Fruit fly (Drosophila melanogaster): ENCODE measurements around the gene sgl.
A peak's percentile ranks its signal among the peaks of the same experiment; 100 is the strongest.

Gene sgl

DNA sequence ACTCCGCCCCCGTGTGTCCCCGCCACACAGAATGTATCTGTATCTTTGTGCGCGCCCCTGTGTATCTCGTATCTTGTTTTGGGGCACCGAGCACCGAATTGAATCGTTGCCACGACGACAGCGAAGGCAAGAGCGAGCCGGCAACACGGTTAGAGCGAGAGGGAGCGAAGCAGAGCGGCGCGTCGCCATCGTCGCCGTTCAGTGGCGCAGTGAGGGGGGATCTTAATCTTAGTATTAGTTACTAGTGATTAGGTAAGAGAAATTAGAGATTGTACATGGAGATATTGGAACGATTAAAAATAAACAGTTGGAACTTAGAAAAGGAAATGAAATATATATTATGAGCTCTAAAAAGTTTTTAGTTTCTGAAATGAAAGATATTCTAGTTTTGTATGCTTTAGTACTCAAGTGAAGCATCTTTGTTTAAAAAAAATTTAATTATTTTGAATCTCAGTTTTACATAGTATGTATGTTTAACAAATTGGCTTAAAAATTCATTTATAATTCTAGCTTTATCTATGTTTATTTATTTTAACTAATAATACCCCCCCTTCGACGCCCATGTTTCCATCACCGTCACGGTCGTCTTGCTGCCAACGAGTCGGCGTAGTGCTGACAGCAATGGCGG, 24.5 kb upstream of the sgl start (continued):
- TF ChIP-seq CG13775 (GFP tag; optimal IDR thresholded peaks at IDR 0.05) (peak; percentile 91), CG7745 (tag; optimal IDR thresholded peaks at IDR 0.05) (no peak), CG16815 (GFP tag; optimal IDR thresholded peaks at IDR 0.05) (peak; percentile 92), CG17361 (GFP tag; IDR thresholded peaks at IDR 0.05) (peak; percentile 100), CkIIα-i1 (GFP tag; IDR thresholded peaks at IDR 0.05) (no peak), jumu (GFP tag; optimal IDR thresholded peaks at IDR 0.05) (peak; percentile 59), Bgb (GFP tag; IDR thresholded peaks at IDR 0.05; ENCODE audit: partially characterized antibody) (no peak; the same call in 1 of the 2 replicates), CG11093 (GFP tag; IDR thresholded peaks at IDR 0.05) (peak; percentile 81), ranshi (GFP tag; IDR thresholded peaks at IDR 0.05) (peak; percentile 83; the same call in 1 of the 2 replicates), Ada2b (GFP tag; IDR thresholded peaks at IDR 0.05) (peak; percentile 65), otp (GFP tag; IDR thresholded peaks at IDR 0.05) (0 out of 3 replicates have a peak, but pooled peaks have one; percentile 19), Poxn (GFP tag; IDR thresholded peaks at IDR 0.05) (peak; percentile 63), ems (GFP tag; optimal IDR thresholded peaks at IDR 0.05) (peak; percentile 57), CG15696 (tag; optimal IDR thresholded peaks at IDR 0.05) (peak; percentile 92), Rx (GFP tag; IDR thresholded peaks at IDR 0.05) (peak; percentile 38; the same call in 1 of the 2 replicates), CG30403 (GFP tag; optimal IDR thresholded peaks at IDR 0.05) (peak; percentile 95), CG5245 (GFP tag; optimal IDR thresholded peaks at IDR 0.05) (peak; percentile 53), Hmr (GFP tag; optimal IDR thresholded peaks at IDR 0.05) (peak; percentile 91), scrt (GFP tag; optimal IDR thresholded peaks at IDR 0.05) (peak; percentile 85), E2f2 (GFP tag; IDR thresholded peaks at IDR 0.05) (peak; percentile 63; the same call in 1 of the 2 replicates), D (optimal IDR thresholded peaks at IDR 0.05) (no peak), D (GFP tag; optimal IDR thresholded peaks at IDR 0.05) (peak; percentile 96), CG1529 (GFP tag; optimal IDR thresholded peaks at IDR 0.05) (peak; percentile 72), CG10959 (GFP tag; IDR thresholded peaks at IDR 0.05) (peak; percentile 56; the same call in 1 of the 2 replicates), CG5180 (GFP tag; optimal IDR thresholded peaks at IDR 0.05) (peak; percentile 88), CG1603 (tag; optimal IDR thresholded peaks at IDR 0.05) (peak; percentile 51), CG9215 (GFP tag; IDR thresholded peaks at IDR 0.05) (peak; percentile 91), BEAF-32 (GFP tag; optimal IDR thresholded peaks at IDR 0.05) (no peak), dimm (GFP tag; IDR thresholded peaks at IDR 0.05) (0 out of 2 replicates have a peak, but pooled peaks have one; percentile 20), peb (GFP tag; IDR thresholded peaks at IDR 0.05) (no peak; the same call in none of the 2 replicates), CG12219 (GFP tag; optimal IDR thresholded peaks at IDR 0.05) (peak; percentile 32), CG7271 (tag; optimal IDR thresholded peaks at IDR 0.05) (no peak), ind (GFP tag; optimal IDR thresholded peaks at IDR 0.05) (peak; percentile 89), gfzf (GFP tag; optimal IDR thresholded peaks at IDR 0.05) (no peak), fd102C (GFP tag; optimal IDR thresholded peaks at IDR 0.05) (no peak), YL-1 (GFP tag; optimal IDR thresholded peaks at IDR 0.05) (peak; percentile 48), CG4617 (GFP tag; optimal IDR thresholded peaks at IDR 0.05; ENCODE audit: borderline replicate concordance) (peak; percentile 46), Ptx1 (GFP tag; IDR thresholded peaks at IDR 0.05) (peak; percentile 91), TFAM (GFP tag; optimal IDR thresholded peaks at IDR 0.05) (peak; percentile 57), CG33557 (GFP tag; optimal IDR thresholded peaks at IDR 0.05) (peak; percentile 87), CG10431 (GFP tag; optimal IDR thresholded peaks at IDR 0.05) (peak; percentile 65), CG11247 (GFP tag; IDR thresholded peaks at IDR 0.05) (peak; percentile 68), CG13287 (GFP tag; IDR thresholded peaks at IDR 0.05; ENCODE audit: partially characterized antibody) (no peak; the same call in 1 of the 2 replicates), Dip2 (GFP tag; IDR thresholded peaks at IDR 0.05) (no peak), Mad (GFP tag; optimal IDR thresholded peaks at IDR 0.05) (no peak), CG18599 (GFP tag; optimal IDR thresholded peaks at IDR 0.05) (peak; percentile 95), CG12659 (GFP tag; optimal IDR thresholded peaks at IDR 0.05) (peak; percentile 96), CG1024 (GFP tag; IDR thresholded peaks at IDR 0.05) (peak; percentile 37), CG4328 (GFP tag; optimal IDR thresholded peaks at IDR 0.05) (peak; percentile 94)

Measured in whole organism, embryonic.